Worm (Caenorhabditis elegans): ENCODE data around the gene ule-3.

DNA sequence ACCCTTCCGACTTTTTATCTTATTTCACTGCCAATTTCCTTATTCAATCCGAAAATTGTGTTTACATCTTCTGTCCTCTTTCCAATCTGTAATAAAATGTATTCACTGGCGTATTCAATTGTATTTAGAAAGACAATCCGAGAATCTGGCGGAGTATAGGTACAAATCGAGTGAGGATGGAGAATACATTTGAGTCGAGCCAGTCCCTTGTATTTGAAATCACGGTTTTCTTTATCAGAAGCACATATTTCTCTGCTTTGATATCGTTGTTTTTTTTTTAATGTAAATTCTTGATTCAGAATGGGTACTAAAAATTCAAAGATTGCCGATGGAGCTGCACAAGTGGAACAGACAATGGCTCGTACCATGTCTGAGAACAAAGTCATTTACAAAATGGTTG lies 29.5 kb upstream of the ule-3 start, which contains the start of gene ocr-1:
- no peak for TF ChIP-seq nfya-1 (tag; optimal IDR thresholded peaks at IDR 0.05)
- no peak for TF ChIP-seq nhr-232 (tag; optimal IDR thresholded peaks at IDR 0.05)
- TF ChIP-seq hlh-8 (tag; optimal IDR thresholded peaks at IDR 0.05): no peak

Measured in whole organism, late embryonic.